Worm (Caenorhabditis elegans): ENCODE measurements around the gene mrpl-50.

mrpl-50 gene

ce11 chrII:8962206-8962605, 32.6 kb downstream of the mrpl-50 start (continued):
- TF ChIP-seq gei-8 (GFP tag; optimal IDR thresholded peaks at IDR 0.05) (no peak), lsy-2 (tag; optimal IDR thresholded peaks at IDR 0.05) (peak in 1 of 2 experiments; percentile 11), F10B5.3 (tag; optimal IDR thresholded peaks at IDR 0.05) (no peak), nhr-41 (GFP tag; IDR thresholded peaks at IDR 0.05) (no peak), vab-7 (GFP tag; IDR thresholded peaks at IDR 0.05) (no peak), spr-3 (GFP tag; optimal IDR thresholded peaks at IDR 0.05) (no peak), aha-1 (tag) (no peak), ZK546.5 (tag; optimal IDR thresholded peaks at IDR 0.05) (no peak), nhr-11 (tag; optimal IDR thresholded peaks at IDR 0.05) (peak; percentile 54), mdl-1 (tag; optimal IDR thresholded peaks at IDR 0.05) (no peak)

DNA sequence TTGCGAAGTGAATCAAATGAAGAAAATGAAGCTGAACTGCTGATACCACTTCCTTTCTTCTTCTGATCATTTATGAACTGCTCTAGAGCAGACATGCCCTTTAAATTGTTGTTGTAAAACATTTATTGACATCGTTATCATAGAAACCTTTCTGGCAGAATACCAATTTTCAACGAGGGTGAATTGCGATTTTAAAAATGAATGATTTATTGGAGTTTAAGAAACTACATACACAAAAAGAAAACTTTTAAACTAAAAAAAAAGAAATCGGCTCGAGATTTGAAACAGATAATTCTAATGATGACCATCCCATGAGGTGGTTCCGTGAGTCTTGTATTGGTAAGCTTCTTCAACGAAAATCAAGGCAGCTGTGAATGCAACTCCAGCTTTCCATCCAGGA, 34.4 kb downstream of the mrpl-50 start, which contains the start of gene sftd-3:
TSS of gene sftd-3 (minus strand) at position 101 of the 400 bp plus-strand sequence.
- TF ChIP-seq jun-1 (tag; optimal IDR thresholded peaks at IDR 0.05) (no peak), nhr-10 (tag; optimal IDR thresholded peaks at IDR 0.05) (no peak)

DNA sequence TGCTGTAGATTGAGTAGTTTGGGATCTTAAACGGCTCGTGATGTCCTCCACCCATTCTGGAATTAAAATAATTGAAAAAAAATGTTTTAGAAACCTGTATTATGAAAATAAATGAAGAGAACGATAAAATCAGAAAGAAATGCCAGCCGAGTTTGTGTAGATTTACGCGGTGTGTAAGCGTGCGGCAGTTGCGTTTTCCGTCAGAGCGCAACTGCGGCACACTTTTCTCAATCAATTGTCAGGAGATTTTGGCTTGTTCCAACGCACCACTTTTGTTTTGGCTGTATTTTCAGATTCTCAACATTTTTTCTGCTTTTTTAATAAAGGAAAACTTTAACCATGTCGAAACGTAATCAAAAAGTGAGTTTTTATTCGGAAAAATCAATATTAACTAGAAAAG, 35.2 kb downstream of the mrpl-50 start, which contains the start of the genes ndub-3 and C18E9.2:
TSS of gene ndub-3 (minus strand) at position 56 of the 400 bp plus-strand sequence.
TSS of gene C18E9.2 (plus strand) at position 172 of the 400 bp plus-strand sequence.
- TF ChIP-seq lim-7 (GFP tag; IDR thresholded peaks at IDR 0.05), result no peak
- no peak for TF ChIP-seq tra-1 (GFP tag; IDR thresholded peaks at IDR 0.05)
- TF ChIP-seq lin-15B (tag; optimal IDR thresholded peaks at IDR 0.05), result no peak
- no peak for TF ChIP-seq mxl-3 (GFP tag; optimal IDR thresholded peaks at IDR 0.05)
- no peak for TF ChIP-seq T20F7.1 (GFP tag; optimal IDR thresholded peaks at IDR 0.05)
- TF ChIP-seq php-3 (GFP tag; IDR thresholded peaks at IDR 0.05), result no peak
- no peak for TF ChIP-seq F49E8.2 (tag; optimal IDR thresholded peaks at IDR 0.05; ENCODE audit: borderline replicate concordance)
- no peak for TF ChIP-seq F44E2.7 (GFP tag; IDR thresholded peaks at IDR 0.05)
- TF ChIP-seq lin-1 (GFP tag; IDR thresholded peaks at IDR 0.05), result no peak
- peak; percentile 37 for TF ChIP-seq nhr-77 (tag; optimal IDR thresholded peaks at IDR 0.05)
- no peak for TF ChIP-seq set-16 (GFP tag; IDR thresholded peaks at IDR 0.05)
- TF ChIP-seq madf-5 (GFP tag; IDR thresholded peaks at IDR 0.05), result no peak
- TF ChIP-seq zip-11 (GFP tag; IDR thresholded peaks at IDR 0.05), result no peak
- TF ChIP-seq mep-1 (tag; optimal IDR thresholded peaks at IDR 0.05), result peak; percentile 53
- no peak for TF ChIP-seq lin-29 (GFP tag; IDR thresholded peaks at IDR 0.05)
- TF ChIP-seq fos-1 (tag; optimal IDR thresholded peaks at IDR 0.05), result no peak
- TF ChIP-seq daf-19 (GFP tag; conservative IDR thresholded peaks at IDR 0.05), result no peak
- no peak for TF ChIP-seq ztf-11 (tag; optimal IDR thresholded peaks at IDR 0.05)
- TF ChIP-seq spr-3 (GFP tag; optimal IDR thresholded peaks at IDR 0.05), result no peak
- no peak for TF ChIP-seq tag-97 (GFP tag; IDR thresholded peaks at IDR 0.05)
- no peak for TF ChIP-seq mdl-1 (tag; optimal IDR thresholded peaks at IDR 0.05)
- TF ChIP-seq Y75B8A.6 (GFP tag; IDR thresholded peaks at IDR 0.05), result no peak
- no peak for TF ChIP-seq pha-4 (GFP tag; IDR thresholded peaks at IDR 0.05)
- no peak for TF ChIP-seq pha-4 (tag; optimal IDR thresholded peaks at IDR 0.05)
- TF ChIP-seq nhr-10 (tag; optimal IDR thresholded peaks at IDR 0.05), result no peak
- TF ChIP-seq jun-1 (tag; optimal IDR thresholded peaks at IDR 0.05), result no peak
- TF ChIP-seq lin-13 (GFP tag; optimal IDR thresholded peaks at IDR 0.05), result no peak
- TF ChIP-seq F26F4.8 (GFP tag; conservative IDR thresholded peaks at IDR 0.05), result no peak
- peak; percentile 22 for TF ChIP-seq dve-1 (tag; optimal IDR thresholded peaks at IDR 0.05; ENCODE audit: insufficient read depth)
- TF ChIP-seq nhr-11 (tag; optimal IDR thresholded peaks at IDR 0.05), result no peak
- no peak for TF ChIP-seq dmd-6 (GFP tag; IDR thresholded peaks at IDR 0.05)
- TF ChIP-seq nhr-28 (tag; optimal IDR thresholded peaks at IDR 0.05), result no peak
- no peak for TF ChIP-seq ZK337.2 (GFP tag; IDR thresholded peaks at IDR 0.05)
- peak in 1 of 2 experiments; percentile 87 for TF ChIP-seq unc-62 (GFP tag; optimal IDR thresholded peaks at IDR 0.05 in 1 of 2)
- no peak for TF ChIP-seq unc-62 (tag; optimal IDR thresholded peaks at IDR 0.05)
- peak; percentile 27 for TF ChIP-seq dpl-1 (GFP tag; optimal IDR thresholded peaks at IDR 0.05)
- TF ChIP-seq unc-39 (tag; optimal IDR thresholded peaks at IDR 0.05), result no peak
- TF ChIP-seq rbr-2 (tag; optimal IDR thresholded peaks at IDR 0.05), result no peak
- no peak for TF ChIP-seq ama-1 (optimal IDR thresholded peaks at IDR 0.05)
- no peak for TF ChIP-seq duxl-1 (tag; optimal IDR thresholded peaks at IDR 0.05; ENCODE audit: poor library complexity)
- no peak for TF ChIP-seq madf-9 (GFP tag; conservative IDR thresholded peaks at IDR 0.05)
- TF ChIP-seq ceh-32 (tag; optimal IDR thresholded peaks at IDR 0.05; ENCODE audit: poor library complexity), result no peak

Data from whole organism, L4 larva.